Fruit fly (Drosophila melanogaster): ENCODE data around the gene CG3558.

The CG3558 gene

dm6 chr2L:2992664-2993174, at the start of gene CG3558, which contains the start of gene okr:
Gene CG3558, plus strand, starts transcription at chr2L:2992870.
Gene okr, minus strand, starts transcription at chr2L:2992759.
- TF ChIP-seq noc (tag; optimal IDR thresholded peaks at IDR 0.05) = no peak

DNA sequence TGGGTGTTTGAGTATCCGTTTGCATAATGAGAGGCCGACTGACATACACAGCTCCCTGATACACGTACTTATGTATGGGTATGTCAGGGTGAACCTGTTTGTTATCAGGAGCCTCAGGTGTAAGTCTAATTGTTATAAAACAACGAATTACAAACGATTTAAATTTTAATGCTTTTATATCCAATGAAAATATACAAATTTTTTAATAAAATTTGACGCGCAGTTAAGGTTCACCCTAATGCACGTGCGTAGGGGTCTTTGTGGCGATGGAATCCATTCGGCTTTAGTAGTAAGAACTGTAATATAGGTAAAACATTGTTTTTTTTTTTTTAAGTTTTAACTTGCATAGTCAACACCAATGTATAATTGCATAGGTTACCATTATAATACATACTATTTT, 48.2 kb upstream of the CG3558 start:
- no peak for TF ChIP-seq noc (tag; optimal IDR thresholded peaks at IDR 0.05)

DNA sequence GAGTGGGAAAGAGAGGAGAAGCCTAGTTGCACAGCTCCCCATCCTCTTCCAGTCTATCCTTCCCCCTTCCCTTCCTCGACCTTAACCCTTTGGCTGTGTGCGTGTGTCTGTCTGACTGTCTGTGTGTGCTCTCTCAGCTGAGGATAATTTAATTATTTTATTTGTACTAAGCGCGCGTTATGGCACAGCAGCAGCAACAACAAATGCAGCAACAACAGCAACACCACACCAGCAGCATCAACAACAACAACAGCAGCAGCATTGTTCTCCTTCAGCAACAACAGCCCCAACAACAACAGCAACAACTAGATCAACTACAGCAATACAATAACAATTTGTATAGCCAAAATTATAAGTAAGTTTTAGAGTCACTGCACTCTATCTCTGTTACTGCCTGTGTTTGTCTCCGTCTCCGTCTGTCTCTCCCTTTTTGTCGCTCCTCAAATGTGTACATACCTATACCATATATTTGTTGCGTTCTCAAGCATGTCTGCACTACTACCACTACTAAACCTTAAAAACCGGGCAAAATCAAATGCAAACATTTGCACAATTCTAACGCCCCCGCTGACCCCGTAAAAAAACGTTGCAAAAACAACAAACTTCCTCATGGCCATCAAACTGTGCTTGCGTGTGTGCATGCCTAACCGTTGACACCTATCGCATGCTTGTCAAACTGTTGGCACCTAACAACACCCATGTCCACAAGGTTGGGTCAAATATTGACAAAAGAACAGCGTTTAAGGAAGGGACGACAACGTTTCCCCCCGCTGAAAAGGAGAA, 47.0 kb upstream of the CG3558 start:
- TF ChIP-seq noc (tag; optimal IDR thresholded peaks at IDR 0.05) = no peak

dm6 chr2L:2954472-2954871, 38.2 kb upstream of the CG3558 start, which contains the start of gene Rbp9:
Gene Rbp9, plus strand, starts transcription at chr2L:2954762.
- no peak for TF ChIP-seq noc (tag; optimal IDR thresholded peaks at IDR 0.05)

DNA sequence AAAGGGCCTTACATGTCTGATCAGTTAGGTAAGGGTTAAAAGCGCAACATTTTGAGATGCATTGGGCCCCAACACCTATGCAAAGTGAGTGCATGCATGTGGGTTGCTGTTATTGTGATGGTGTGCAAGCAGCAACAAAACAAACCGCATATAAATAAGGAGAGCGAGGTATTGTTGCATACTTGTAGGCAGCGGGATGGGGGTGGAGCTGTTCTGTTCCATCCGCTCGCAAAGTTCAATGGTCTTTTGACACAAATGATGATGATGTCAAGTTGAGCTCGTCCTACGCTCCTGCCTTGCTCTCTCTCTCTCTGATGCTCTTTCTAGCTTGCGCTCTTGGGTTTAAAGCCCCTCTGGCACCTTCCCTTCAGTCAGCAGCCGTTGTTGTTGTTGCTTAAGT, 37.0 kb upstream of the CG3558 start:
- TF ChIP-seq noc (tag; optimal IDR thresholded peaks at IDR 0.05) = no peak

DNA sequence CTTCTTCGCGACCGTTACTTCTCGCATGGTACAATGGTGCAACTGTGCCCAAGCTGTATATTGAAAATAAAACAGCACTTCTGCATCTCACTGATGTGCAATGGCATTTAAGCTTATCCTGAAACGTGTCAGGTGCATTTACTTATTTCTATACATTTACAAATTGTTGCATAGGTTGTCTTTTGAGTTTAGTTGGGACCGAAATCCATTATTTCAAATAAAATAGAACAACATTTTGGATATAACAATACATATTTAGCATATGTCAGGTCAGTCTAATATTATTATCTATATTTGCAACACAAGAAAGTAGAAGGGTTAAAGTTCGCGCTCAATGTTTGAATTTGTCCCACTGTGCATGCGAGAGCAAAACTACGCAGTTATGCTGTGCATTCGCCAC, 36.3 kb upstream of the CG3558 start:
- no peak for TF ChIP-seq noc (tag; optimal IDR thresholded peaks at IDR 0.05)

- no peak for TF ChIP-seq noc (tag; optimal IDR thresholded peaks at IDR 0.05)
These were observed 35.7 kb upstream of the CG3558 start for dm6 chr2L:2956992-2957391.

DNA sequence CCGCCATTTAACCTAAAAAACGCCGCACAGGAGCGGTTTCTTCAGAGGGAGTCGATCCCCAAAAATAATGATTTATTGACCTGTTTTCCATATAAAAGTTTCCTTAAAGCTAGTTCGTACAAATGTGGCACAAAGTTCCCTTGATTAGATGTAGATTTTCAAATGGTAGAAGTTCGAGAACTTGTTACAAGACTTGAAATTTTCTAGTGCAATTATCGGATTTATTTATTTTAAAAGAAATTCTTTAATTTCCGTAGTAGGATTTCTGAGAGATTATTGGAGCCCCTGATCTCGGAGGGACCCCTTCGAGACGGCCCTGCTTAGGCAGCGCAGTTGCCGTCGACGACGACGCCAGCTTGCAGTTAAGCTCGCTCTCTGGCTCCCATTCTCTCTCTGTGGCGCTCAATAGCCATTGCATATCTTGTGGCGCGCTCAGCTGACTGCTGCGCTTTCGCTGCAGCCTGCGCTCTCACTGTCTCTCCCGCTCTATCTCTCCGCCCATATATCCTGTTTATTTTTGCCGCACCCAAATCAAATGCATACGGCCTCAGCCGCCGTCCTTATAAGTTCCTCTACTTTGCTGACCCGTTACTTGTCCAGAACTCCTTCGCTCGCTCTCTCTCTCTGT, 35.0 kb upstream of the CG3558 start:
- no peak for TF ChIP-seq noc (tag; optimal IDR thresholded peaks at IDR 0.05)

- no peak for TF ChIP-seq noc (tag; optimal IDR thresholded peaks at IDR 0.05)
These were observed 33.8 kb upstream of the CG3558 start for dm6 chr2L:2958858-2959257.

- no peak for TF ChIP-seq noc (tag; optimal IDR thresholded peaks at IDR 0.05)
These were observed 25.8 kb upstream of the CG3558 start for dm6 chr2L:2966917-2967316.

DNA sequence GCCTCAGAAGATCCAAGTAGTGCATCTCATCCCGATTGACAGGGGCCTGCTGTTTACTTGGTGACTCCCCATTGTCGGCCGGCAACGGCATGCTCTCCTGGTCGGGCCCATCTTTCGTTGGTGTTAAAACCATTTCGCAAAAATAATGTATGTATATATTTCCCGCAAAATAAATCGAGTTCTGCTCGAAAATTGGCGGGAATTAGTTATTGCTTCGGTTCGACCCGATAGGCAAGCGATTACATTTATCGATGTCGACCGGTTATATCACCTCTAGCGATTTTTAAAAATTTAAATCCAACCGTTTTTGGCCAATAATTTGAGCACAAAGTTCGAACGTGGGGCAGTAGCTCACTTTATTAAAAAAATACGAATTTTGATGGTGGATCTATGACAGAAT, 23.2 kb upstream of the CG3558 start, which contains the start of gene Ts:
Gene Ts (minus strand): TSS at position 201 of the 400 bp plus-strand sequence.
- TF ChIP-seq noc (tag; optimal IDR thresholded peaks at IDR 0.05) = no peak

- peak; percentile 90 for TF ChIP-seq noc (tag; optimal IDR thresholded peaks at IDR 0.05)
These were observed 20.2 kb upstream of the CG3558 start, which contains the start of the genes Rrp1 and gammaTub23C for dm6 chr2L:2972439-2972936. Gene Rrp1, minus strand, starts transcription at chr2L:2972508. Gene gammaTub23C, plus strand, starts transcription at chr2L:2972891.

DNA sequence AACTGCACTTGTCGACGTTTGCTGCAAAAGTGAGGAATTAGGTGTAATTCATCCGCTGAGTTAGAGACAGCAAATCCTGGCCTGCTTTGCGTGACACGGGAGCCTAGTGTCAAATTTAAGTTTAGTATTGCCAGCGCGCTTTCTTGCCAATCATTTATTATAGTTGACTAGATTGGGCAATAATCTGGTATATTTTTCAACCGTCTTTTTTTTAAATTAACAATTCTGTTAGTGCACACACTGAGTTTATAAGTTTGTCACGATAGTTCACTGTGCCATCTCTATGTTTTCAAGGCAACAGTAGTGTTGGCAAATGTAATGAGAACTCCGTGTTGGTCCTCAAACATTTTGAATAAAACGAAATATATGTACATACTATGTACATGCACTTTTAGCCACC, 15.8 kb upstream of the CG3558 start, which contains the start of the genes CG9641 and CG3165:
Gene CG9641 (minus strand): TSS at position 34 of the 400 bp plus-strand sequence.
Gene CG3165 (plus strand): TSS at position 294 of the 400 bp plus-strand sequence.
- no peak for TF ChIP-seq noc (tag; optimal IDR thresholded peaks at IDR 0.05)

dm6 chr2L:2979091-2979490, 13.6 kb upstream of the CG3558 start, which contains the start of gene CG9643:
Gene CG9643, minus strand, starts transcription at chr2L:2979288.
- no peak for TF ChIP-seq noc (tag; optimal IDR thresholded peaks at IDR 0.05)

DNA sequence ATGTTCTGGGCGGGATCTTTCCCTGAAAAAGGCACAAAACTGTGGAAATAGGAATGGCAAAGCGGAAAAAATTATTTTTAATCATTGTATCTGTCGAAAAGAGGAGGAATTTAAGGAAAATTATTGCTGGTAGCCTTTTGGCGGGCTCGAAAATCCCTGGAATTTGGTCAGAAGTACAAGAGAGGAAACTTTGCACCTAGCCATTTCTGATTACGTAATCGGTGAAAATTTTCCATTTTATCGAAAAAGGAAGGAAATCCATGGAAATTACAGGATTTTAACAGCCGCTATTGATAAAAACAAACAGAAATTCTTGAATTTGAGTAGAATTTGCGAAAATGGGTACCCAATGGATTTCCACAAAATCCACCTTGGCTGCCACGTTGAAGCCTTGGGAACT, 5.9 kb upstream of the CG3558 start:
- no peak for TF ChIP-seq noc (tag; optimal IDR thresholded peaks at IDR 0.05)

DNA sequence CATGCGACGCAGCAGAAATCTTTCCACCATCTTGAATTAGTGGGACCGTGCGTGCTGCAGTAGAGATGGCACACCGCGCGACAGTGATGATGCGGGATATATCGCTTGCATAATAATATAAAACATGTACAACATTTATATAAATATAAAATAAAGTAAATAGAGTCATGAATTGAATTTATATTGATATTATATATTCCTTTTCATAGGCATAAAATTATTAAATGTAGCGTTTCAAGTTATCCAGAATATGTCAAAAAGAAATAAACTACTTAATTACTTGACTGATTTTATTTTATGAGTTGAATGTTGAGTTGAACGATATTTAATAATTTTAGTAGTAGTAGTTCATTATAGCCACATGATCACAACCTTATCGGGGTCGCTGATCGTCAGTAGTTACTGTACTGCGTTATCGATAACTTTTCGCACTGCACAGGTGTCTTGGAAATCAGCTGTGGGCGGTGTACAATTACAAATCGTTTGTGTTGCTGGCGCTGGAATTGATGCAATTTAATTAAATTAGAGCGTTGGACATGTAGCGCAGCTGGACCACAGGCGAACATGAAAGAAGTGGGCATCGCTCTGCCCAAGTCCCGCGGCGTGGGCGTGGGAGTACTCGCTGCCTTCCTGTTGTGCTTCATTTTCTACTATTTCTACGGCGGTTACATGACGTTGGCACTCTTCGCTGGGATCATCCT, 4.8 kb upstream of the CG3558 start, which contains the start of the genes Chd1 and Bem46:
Gene Chd1 (minus strand): TSS at position 43 of the 701 bp plus-strand sequence.
Gene Bem46 (plus strand): TSS at position 436 of the 701 bp plus-strand sequence.
- no peak for TF ChIP-seq noc (tag; optimal IDR thresholded peaks at IDR 0.05)

Measured in whole organism, larva.